Fruit fly (Drosophila melanogaster): ENCODE results near the gene CG14855.

CG14855 gene

dm6 chr3R:14748323-14749076, 47.6 kb upstream of the CG14855 start (continued):
- TF ChIP-seq E2f2 (GFP tag; IDR thresholded peaks at IDR 0.05) (no peak), da (GFP tag; optimal IDR thresholded peaks at IDR 0.05) (no peak), CG8478 (optimal IDR thresholded peaks at IDR 0.05) (no peak), emc (GFP tag; optimal IDR thresholded peaks at IDR 0.05) (no peak), Ssrp (tag; optimal IDR thresholded peaks at IDR 0.05) (no peak), CG32772 (GFP tag; IDR thresholded peaks at IDR 0.05) (no peak), CG3995 (GFP tag; optimal IDR thresholded peaks at IDR 0.05) (no peak), ato (GFP tag; IDR thresholded peaks at IDR 0.05; ENCODE audit: partially characterized antibody) (no peak), wek (GFP tag; optimal IDR thresholded peaks at IDR 0.05) (peak; percentile 44), fd102C (GFP tag; optimal IDR thresholded peaks at IDR 0.05) (peak; percentile 49), Dip2 (GFP tag; IDR thresholded peaks at IDR 0.05) (no peak), CG8359 (GFP tag; optimal IDR thresholded peaks at IDR 0.05; ENCODE audit: borderline replicate concordance) (no peak), CG2120 (GFP tag; optimal IDR thresholded peaks at IDR 0.05) (no peak), sqz (GFP tag; optimal IDR thresholded peaks at IDR 0.05) (no peak), Rfx (GFP tag; IDR thresholded peaks at IDR 0.05) (no peak), CG31441 (GFP tag; IDR thresholded peaks at IDR 0.05) (peak; percentile 37; the same call in 1 of the 2 replicates), CG2202 (tag; optimal IDR thresholded peaks at IDR 0.05) (peak; percentile 34), CG13123 (GFP tag; optimal IDR thresholded peaks at IDR 0.05) (no peak), Atf6 (GFP tag; IDR thresholded peaks at IDR 0.05) (no peak), z (GFP tag; IDR thresholded peaks at IDR 0.05) (no peak), Dfd (GFP tag; optimal IDR thresholded peaks at IDR 0.05) (no peak), CG7372 (GFP tag; IDR thresholded peaks at IDR 0.05) (no peak), eyg (GFP tag; optimal IDR thresholded peaks at IDR 0.05) (no peak), gro (GFP tag; optimal IDR thresholded peaks at IDR 0.05) (no peak), CG11504 (tag; optimal IDR thresholded peaks at IDR 0.05) (peak; percentile 50), CG6683 (GFP tag; optimal IDR thresholded peaks at IDR 0.05) (no peak), Elba2 (GFP tag; optimal IDR thresholded peaks at IDR 0.05) (no peak), CG10321 (GFP tag; IDR thresholded peaks at IDR 0.05) (no peak), sd (tag; optimal IDR thresholded peaks at IDR 0.05) (no peak), sug (tag; optimal IDR thresholded peaks at IDR 0.05) (no peak), maf-S (GFP tag; optimal IDR thresholded peaks at IDR 0.05) (no peak), trem (tag; optimal IDR thresholded peaks at IDR 0.05) (peak; percentile 1), CG2889 (GFP tag; IDR thresholded peaks at IDR 0.05) (no peak), CG10654 (GFP tag; optimal IDR thresholded peaks at IDR 0.05) (no peak), ro (GFP tag; IDR thresholded peaks at IDR 0.05) (no peak), CG2678 (tag; optimal IDR thresholded peaks at IDR 0.05) (peak; percentile 41), CG16779 (GFP tag; IDR thresholded peaks at IDR 0.05) (no peak), CG13287 (GFP tag; IDR thresholded peaks at IDR 0.05; ENCODE audit: partially characterized antibody) (no peak), sc (optimal IDR thresholded peaks at IDR 0.05) (no peak), sc (GFP tag; optimal IDR thresholded peaks at IDR 0.05) (no peak), hth (optimal IDR thresholded peaks at IDR 0.05) (no peak), Ravus (GFP tag; IDR thresholded peaks at IDR 0.05) (no peak), slou (GFP tag; optimal IDR thresholded peaks at IDR 0.05) (no peak), TFAM (GFP tag; optimal IDR thresholded peaks at IDR 0.05) (no peak), Max (GFP tag; optimal IDR thresholded peaks at IDR 0.05) (no peak), Sox102F (GFP tag; optimal IDR thresholded peaks at IDR 0.05) (no peak), CG9727 (GFP tag; optimal IDR thresholded peaks at IDR 0.05) (no peak), CG13424 (tag; optimal IDR thresholded peaks at IDR 0.05) (no peak), Xrp1 (GFP tag; IDR thresholded peaks at IDR 0.05) (0 out of 2 replicates have a peak, but pooled peaks have one; percentile 24), Sin3A (optimal IDR thresholded peaks at IDR 0.05) (no peak), so (GFP tag; IDR thresholded peaks at IDR 0.05) (no peak), ac (GFP tag; optimal IDR thresholded peaks at IDR 0.05) (peak; percentile 38)
